Worm (Caenorhabditis elegans) whole organism, L2 larva: ENCODE measurements around the gene Y19D2B.2.

Experiments
- egl-27 ChIP-seq: sonication (generic microtip); optimal IDR thresholded peaks from 3 replicates; lab custom pipeline; 2017; ENCODE audit warnings: missing biosample characterization, missing genetic modification reagents, missing genetic modification characterization
- nhr-11 ChIP-seq: fragments of 150-350 bp; optimal IDR thresholded peaks from 2 replicates; lab custom pipeline; 2014; ENCODE audit warnings: missing biosample characterization, missing genetic modification characterization
- nhr-12 ChIP-seq: fragments of 150-350 bp; optimal IDR thresholded peaks from 2 replicates; lab custom pipeline; 2014; ENCODE audit warnings: missing biosample characterization, missing genetic modification characterization
- sma-3 ChIP-seq: sonication (generic microtip); optimal IDR thresholded peaks from 2 replicates; lab custom pipeline; 2016; ENCODE audit warnings: missing genetic modification reagents, missing genetic modification characterization, missing compliant biosample characterization
- unc-62 ChIP-seq: fragments of 150-350 bp; optimal IDR thresholded peaks from 2 replicates; lab custom pipeline; 2014; ENCODE audit warnings: missing biosample characterization, missing genetic modification reagents, missing genetic modification characterization
- ztf-11 ChIP-seq: sonication (generic microtip); optimal IDR thresholded peaks from 2 replicates; lab custom pipeline; 2017; ENCODE audit warnings: missing biosample characterization, missing genetic modification characterization

- TF ChIP-seq ztf-11 (tag; lab: Kevin White, UChicago), result no peak
- TF ChIP-seq unc-62 (GFP tag; lab: Kevin White, UChicago), result no peak
- no peak for TF ChIP-seq egl-27
- no peak for TF ChIP-seq nhr-12 (tag; lab: Kevin White, UChicago)
- TF ChIP-seq nhr-11 (tag; lab: Kevin White, UChicago), result no peak
- no peak for TF ChIP-seq sma-3 (GFP tag; lab: Kevin White, UChicago)
Observed at ce11 chrII:10895959-10896358, 28.1 kb upstream of the Y19D2B.2 start.
